Worm (Caenorhabditis elegans) whole organism, L4 larva: ENCODE measurements around the gene K10B3.1.
A peak's percentile ranks its signal among the peaks of the same experiment; 100 is the strongest.

Experiments used
- D1046.2 ChIP-seq: fragments of 200-800 bp; sonication (Bioruptor generic); IDR thresholded peaks from 2 replicates; pipeline ENCODE4 v1.3.6; 2022; ENCODE audit warnings: missing genetic modification characterization, missing compliant biosample characterization
- F26F4.8 ChIP-seq: fragments of 200-800 bp; sonication (Bioruptor generic); conservative IDR thresholded peaks from 2 replicates; pipeline ENCODE4 v1.3.6; 2022; ENCODE audit warnings: missing genetic modification characterization, missing compliant biosample characterization
- F37D6.2 ChIP-seq: sonication (generic microtip); optimal IDR thresholded peaks from 2 replicates; lab custom pipeline; 2016; ENCODE audit warnings: mild to moderate bottlenecking, missing genetic modification characterization, missing compliant biosample characterization
- F44E2.7 ChIP-seq: fragments of 200-800 bp; sonication (Bioruptor generic); IDR thresholded peaks from 2 replicates; pipeline ENCODE4 v2.1.2; 2022; ENCODE audit warnings: missing genetic modification characterization, missing compliant biosample characterization
- R02D3.7 ChIP-seq: fragments of 150-350 bp; sonication (generic microtip); optimal IDR thresholded peaks from 3 replicates; lab custom pipeline; 2014; ENCODE audit warnings: missing biosample characterization, missing genetic modification characterization
- Y105C5A.15 ChIP-seq: fragments of 200-800 bp; sonication (Bioruptor generic); IDR thresholded peaks from 2 replicates; pipeline ENCODE4 v1.3.6; 2022; ENCODE audit warnings: missing genetic modification characterization, missing compliant biosample characterization
- Y48G9A.11 ChIP-seq: fragments of 200-800 bp; sonication (Bioruptor generic); IDR thresholded peaks from 2 replicates; pipeline ENCODE4 v1.3.6; 2022; ENCODE audit warnings: missing genetic modification reagents, missing genetic modification characterization, missing compliant biosample characterization
- ZK546.5 ChIP-seq, 2 experiments: sonication (generic microtip); optimal IDR thresholded peaks; 2 replicates each; lab custom pipeline; 2017; ENCODE audit warnings: missing biosample characterization in 2 of 2, missing genetic modification characterization in 2 of 2
- aha-1 ChIP-seq: fragments of 150-350 bp; peaks from one replicate; lab custom pipeline; 2014; ENCODE audit warnings: missing biosample characterization, missing genetic modification characterization
- arid-1 ChIP-seq: fragments of 200-800 bp; sonication (Bioruptor generic); conservative IDR thresholded peaks from 2 replicates; pipeline ENCODE4 v1.3.6; 2022; ENCODE audit warnings: missing genetic modification reagents, missing genetic modification characterization, missing compliant biosample characterization
- ceh-20 ChIP-seq: fragments of 200-800 bp; sonication (Bioruptor generic); IDR thresholded peaks from 2 replicates; pipeline ENCODE4 v1.3.6; 2022; ENCODE audit warnings: missing genetic modification reagents, missing genetic modification characterization, missing compliant biosample characterization
- ceh-32 ChIP-seq: sonication (generic microtip); optimal IDR thresholded peaks from 2 replicates; lab custom pipeline; 2016; ENCODE audit warnings: mild to moderate bottlenecking, missing genetic modification characterization, missing compliant biosample characterization; ENCODE audit not compliant: poor library complexity
- ceh-62 ChIP-seq: sonication (generic microtip); optimal IDR thresholded peaks from 2 replicates; lab custom pipeline; 2017; ENCODE audit warnings: missing biosample characterization, missing genetic modification characterization
- ceh-82 ChIP-seq: sonication (generic microtip); optimal IDR thresholded peaks from 2 replicates; lab custom pipeline; 2017; ENCODE audit warnings: missing biosample characterization, missing genetic modification characterization
- daf-12 ChIP-seq: fragments of 150-350 bp; optimal IDR thresholded peaks from 2 replicates; lab custom pipeline; 2014; ENCODE audit warnings: missing biosample characterization, missing genetic modification reagents, missing genetic modification characterization
- dmd-6 ChIP-seq: fragments of 200-800 bp; sonication (Bioruptor generic); IDR thresholded peaks from 2 replicates; pipeline ENCODE4 v1.3.6; 2022; ENCODE audit warnings: missing genetic modification reagents, missing genetic modification characterization, missing compliant biosample characterization
- dmd-8 ChIP-seq: fragments of 200-800 bp; sonication (Bioruptor generic); IDR thresholded peaks from 2 replicates; pipeline ENCODE4 v1.3.6; 2022; ENCODE audit warnings: missing genetic modification characterization, missing compliant biosample characterization
- dmd-9 ChIP-seq: fragments of 200-800 bp; sonication (Bioruptor generic); IDR thresholded peaks from 2 replicates; pipeline ENCODE4 v1.3.6; 2022; ENCODE audit warnings: missing genetic modification reagents, missing genetic modification characterization, missing compliant biosample characterization
- dpl-1 ChIP-seq: fragments of 150-350 bp; optimal IDR thresholded peaks from 2 replicates; lab custom pipeline; 2014; ENCODE audit warnings: missing biosample characterization, missing genetic modification reagents, missing genetic modification characterization
- duxl-1 ChIP-seq: sonication (generic microtip); optimal IDR thresholded peaks from 2 replicates; lab custom pipeline; 2016; ENCODE audit warnings: mild to moderate bottlenecking, missing genetic modification characterization, moderate library complexity, missing compliant biosample characterization; ENCODE audit not compliant: poor library complexity
- egl-27 ChIP-seq: sonication (generic microtip); optimal IDR thresholded peaks from 3 replicates; lab custom pipeline; 2017; ENCODE audit warnings: missing biosample characterization, missing genetic modification reagents, missing genetic modification characterization
- egl-43 ChIP-seq: fragments of 200-800 bp; sonication (Bioruptor generic); IDR thresholded peaks from 2 replicates; pipeline ENCODE4 v1.3.6; 2022; ENCODE audit warnings: missing genetic modification reagents, missing genetic modification characterization, missing compliant biosample characterization
- hif-1 ChIP-seq, 2 experiments: sonication (generic microtip); optimal IDR thresholded peaks; 2 replicates each; lab custom pipeline; 2016 to 2017; ENCODE audit warnings: missing compliant biosample characterization in 2 of 2, missing genetic modification characterization in 2 of 2, missing genetic modification reagents in 2 of 2, missing genotype in 2 of 2, mild to moderate bottlenecking in 1 of 2
- hlh-11 ChIP-seq: fragments of 200-800 bp; sonication (Bioruptor generic); optimal IDR thresholded peaks from 2 replicates; lab custom pipeline; 2018; ENCODE audit warnings: mild to moderate bottlenecking, missing genetic modification characterization, missing compliant biosample characterization
- hlh-30 ChIP-seq: sonication (generic microtip); optimal IDR thresholded peaks from 2 replicates; lab custom pipeline; 2017; ENCODE audit warnings: antibody characterized with exemption, mild to moderate bottlenecking, missing genetic modification characterization, missing compliant biosample characterization; ENCODE audit not compliant: insufficient read depth
- jun-1 ChIP-seq: fragments of 150-350 bp; optimal IDR thresholded peaks from 2 replicates; lab custom pipeline; 2014; ENCODE audit warnings: missing biosample characterization, missing genetic modification reagents, missing genetic modification characterization
- lin-15B ChIP-seq: fragments of 150-350 bp; sonication (generic microtip); optimal IDR thresholded peaks from 3 replicates; lab custom pipeline; 2014; ENCODE audit warnings: missing biosample characterization, missing genetic modification characterization
- lin-29 ChIP-seq: fragments of 200-800 bp; sonication (Bioruptor generic); IDR thresholded peaks from 2 replicates; pipeline ENCODE4 v1.3.6; 2022; ENCODE audit warnings: missing genetic modification reagents, missing genetic modification characterization, missing compliant biosample characterization
- lin-38 ChIP-seq: fragments of 200-800 bp; sonication (Bioruptor generic); IDR thresholded peaks from 2 replicates; pipeline ENCODE4 v1.3.6; 2022; ENCODE audit warnings: missing genetic modification reagents, missing genetic modification characterization, missing compliant biosample characterization
- lir-3 ChIP-seq: sonication (generic microtip); optimal IDR thresholded peaks from 2 replicates; lab custom pipeline; 2016; ENCODE audit warnings: mild to moderate bottlenecking, missing genetic modification characterization, missing compliant biosample characterization
- madf-5 ChIP-seq, 2 experiments: fragments of 200-800 bp; sonication (Bioruptor generic); IDR thresholded peaks; 2 replicates each; pipeline ENCODE4 v1.3.6; 2022; ENCODE audit warnings: missing compliant biosample characterization in 2 of 2, missing genetic modification characterization in 2 of 2
- madf-9 ChIP-seq: fragments of 200-800 bp; sonication (Bioruptor generic); conservative IDR thresholded peaks from 2 replicates; pipeline ENCODE4 v1.3.6; 2022; ENCODE audit warnings: missing genetic modification reagents, missing genetic modification characterization, missing compliant biosample characterization
- mep-1 ChIP-seq: fragments of 150-350 bp; sonication (generic microtip); optimal IDR thresholded peaks from 3 replicates; lab custom pipeline; 2014; ENCODE audit warnings: missing biosample characterization, missing genetic modification characterization
- nhr-102 ChIP-seq: sonication (generic microtip); optimal IDR thresholded peaks from 2 replicates; lab custom pipeline; 2016; ENCODE audit warnings: mild to moderate bottlenecking, missing genetic modification characterization, moderate library complexity, missing compliant biosample characterization
- nhr-25 ChIP-seq: sonication (generic microtip); optimal IDR thresholded peaks from 2 replicates; lab custom pipeline; 2017; ENCODE audit warnings: missing genetic modification characterization, mild to moderate bottlenecking, missing compliant biosample characterization, antibody characterized with exemption, moderate library complexity, borderline replicate concordance; ENCODE audit not compliant: insufficient read depth
- nhr-42 ChIP-seq: fragments of 200-800 bp; sonication (Bioruptor generic); IDR thresholded peaks from 2 replicates; pipeline ENCODE4 v1.3.6; 2022; ENCODE audit warnings: missing genetic modification characterization, missing compliant biosample characterization
- nhr-48 ChIP-seq: sonication (generic microtip); optimal IDR thresholded peaks from 2 replicates; lab custom pipeline; 2016; ENCODE audit warnings: mild to moderate bottlenecking, missing genetic modification characterization, missing compliant biosample characterization
- rbr-2 ChIP-seq: sonication (generic microtip); optimal IDR thresholded peaks from 2 replicates; lab custom pipeline; 2016; ENCODE audit warnings: missing genotype, missing genetic modification characterization, missing compliant biosample characterization
- saeg-2 ChIP-seq: fragments of 200-800 bp; sonication (Bioruptor generic); IDR thresholded peaks from 2 replicates; pipeline ENCODE4 v1.3.6; 2022; ENCODE audit warnings: missing genetic modification reagents, missing genetic modification characterization, missing compliant biosample characterization
- set-16 ChIP-seq: fragments of 200-800 bp; sonication (Bioruptor generic); IDR thresholded peaks from 2 replicates; pipeline ENCODE4 v1.3.6; 2022; ENCODE audit warnings: missing genetic modification reagents, missing genetic modification characterization, missing compliant biosample characterization
- skn-1 ChIP-seq: fragments of 150-350 bp; optimal IDR thresholded peaks from 2 replicates; lab custom pipeline; 2014; ENCODE audit warnings: missing biosample characterization, missing genetic modification characterization
- snpc-1.2 ChIP-seq: fragments of 200-800 bp; sonication (Bioruptor generic); IDR thresholded peaks from 2 replicates; pipeline ENCODE4 v1.3.6; 2022; ENCODE audit warnings: missing genetic modification reagents, missing genetic modification characterization, missing compliant biosample characterization
- snpc-4 ChIP-seq: fragments of 150-350 bp; optimal IDR thresholded peaks from 2 replicates; lab custom pipeline; 2014; ENCODE audit warnings: missing biosample characterization, missing genetic modification characterization
- spr-1 ChIP-seq: sonication (generic microtip); optimal IDR thresholded peaks from 2 replicates; lab custom pipeline; 2016; ENCODE audit warnings: mild to moderate bottlenecking, missing genetic modification characterization, missing compliant biosample characterization
- tag-97 ChIP-seq: fragments of 200-800 bp; sonication (Bioruptor generic); IDR thresholded peaks from 2 replicates; pipeline ENCODE4 v1.3.6; 2022; ENCODE audit warnings: missing genetic modification characterization, missing compliant biosample characterization
- unc-39 ChIP-seq: sonication (generic microtip); optimal IDR thresholded peaks from 2 replicates; lab custom pipeline; 2017; ENCODE audit warnings: missing biosample characterization, missing genetic modification characterization
- unc-62 ChIP-seq, 3 experiments: fragments of 150-350 bp in 1 of 3; sonication (generic microtip); optimal IDR thresholded peaks in 2 of 3; peaks in 1 of 3; 1 replicate in 1 of 3; 2 replicates in 2 of 3; lab custom pipeline; 2014 to 2017; ENCODE audit warnings: missing biosample characterization in 3 of 3, missing genetic modification characterization in 3 of 3, missing genetic modification reagents in 3 of 3, missing genotype in 1 of 3
- vab-7 ChIP-seq: fragments of 200-800 bp; sonication (Bioruptor generic); IDR thresholded peaks from 2 replicates; pipeline ENCODE4 v1.3.6; 2022; ENCODE audit warnings: missing genetic modification reagents, missing genetic modification characterization, missing compliant biosample characterization
- zfp-2 ChIP-seq: sonication (generic microtip); optimal IDR thresholded peaks from 2 replicates; lab custom pipeline; 2016; ENCODE audit warnings: mild to moderate bottlenecking, missing genetic modification characterization, missing compliant biosample characterization
- zip-11 ChIP-seq: fragments of 200-800 bp; sonication (Bioruptor generic); IDR thresholded peaks from 2 replicates; pipeline ENCODE4 v1.3.6; 2022; ENCODE audit warnings: missing genetic modification characterization, missing compliant biosample characterization
- ztf-7 ChIP-seq: fragments of 150-350 bp; optimal IDR thresholded peaks from 2 replicates; lab custom pipeline; 2014; ENCODE audit warnings: missing biosample characterization, missing genetic modification characterization

Gene K10B3.1

ce11 chrX:3112946-3113427 is 22.3 kb upstream of the K10B3.1 start, which contains the start of gene gpd-3 (continued):
- TF ChIP-seq lin-15B (tag; lab: Kevin White, UChicago) (no peak), madf-9 (GFP tag; lab: Robert Waterston, UW) (0 out of 2 replicates have a peak, but pooled peaks have one; percentile 7), aha-1 (peak; percentile 60), rbr-2 (tag; lab: Kevin White, UChicago) (no peak), lin-38 (GFP tag; lab: Robert Waterston, UW) (peak; percentile 43), D1046.2 (GFP tag; lab: Robert Waterston, UW) (no peak), dmd-8 (GFP tag; lab: Robert Waterston, UW) (peak; percentile 27; the same call in 1 of the 2 replicates), daf-12 (no peak), dmd-6 (GFP tag; lab: Robert Waterston, UW) (peak; percentile 28; the same call in 1 of the 2 replicates), jun-1 (tag; lab: Kevin White, UChicago) (no peak), ceh-62 (tag; lab: Kevin White, UChicago) (no peak), F26F4.8 (GFP tag; lab: Robert Waterston, UW) (no peak), hif-1 (tag; optimal IDR thresholded peaks at IDR 0.05; lab: Kevin White, UChicago) (no peak), Y105C5A.15 (no peak), dmd-9 (GFP tag; lab: Robert Waterston, UW) (no peak), egl-27 (no peak), ceh-82 (no peak), unc-39 (tag; lab: Kevin White, UChicago) (no peak), set-16 (GFP tag; lab: Robert Waterston, UW) (no peak), ceh-20 (GFP tag; lab: Robert Waterston, UW) (no peak), vab-7 (GFP tag; lab: Robert Waterston, UW) (no peak), ztf-7 (tag; lab: Kevin White, UChicago) (no peak), lin-29 (GFP tag; lab: Robert Waterston, UW) (0 out of 2 replicates have a peak, but pooled peaks have one; percentile 27), hlh-11 (tag; lab: Kevin White, UChicago) (no peak), snpc-1.2 (GFP tag; lab: Robert Waterston, UW) (no peak), nhr-102 (tag; lab: Kevin White, UChicago) (peak; percentile 23), lir-3 (tag; lab: Kevin White, UChicago) (no peak), zfp-2 (tag; lab: Kevin White, UChicago) (no peak), nhr-42 (GFP tag; lab: Robert Waterston, UW) (no peak), R02D3.7 (no peak), F44E2.7 (no peak), skn-1 (tag; lab: Kevin White, UChicago) (no peak), F37D6.2 (tag; lab: Kevin White, UChicago) (no peak), arid-1 (GFP tag; lab: Robert Waterston, UW) (peak; percentile 27; the same call in 1 of the 2 replicates), zip-11 (no peak), unc-62 (GFP tag; optimal IDR thresholded peaks at IDR 0.05 in 1 of 2; lab: Kevin White, UChicago) (no peak), unc-62 (tag; optimal IDR thresholded peaks at IDR 0.05; lab: Kevin White, UChicago) (no peak), nhr-25 (tag; lab: Kevin White, UChicago) (no peak), ceh-32 (tag; lab: Kevin White, UChicago) (no peak), spr-1 (tag; lab: Kevin White, UChicago) (no peak), snpc-4 (no peak), madf-5 (GFP tag; IDR thresholded peaks at IDR 0.05; lab: Robert Waterston, UW) (no peak; a peak in 1 of 4 replicates), tag-97 (GFP tag; lab: Robert Waterston, UW) (no peak), egl-43 (0 out of 2 replicates have a peak, but pooled peaks have one; percentile 59), duxl-1 (no peak), hlh-30 (tag; lab: Kevin White, UChicago) (no peak), Y48G9A.11 (GFP tag; lab: Robert Waterston, UW) (no peak), dpl-1 (no peak), mep-1 (tag; lab: Kevin White, UChicago) (peak; percentile 60), ZK546.5 (tag; optimal IDR thresholded peaks at IDR 0.05; lab: Kevin White, UChicago) (no peak), saeg-2 (GFP tag; lab: Robert Waterston, UW) (no peak), nhr-48 (no peak)
